3 worm cellular contexts compared by ENCODE assay signal in genomic region chrX:8083919-8084318, ce11.
TF ChIP-seq lines count a peak whose summit lies in the region.

Gene K07E3.4, minus strand, starts transcription at chrX:8084018.

TF ChIP-seq in whole organism, L1 larva, 84 proteins besides CTCF, POLR2A, EP300 and RAD21 (continued from another document):
- TF ChIP-seq efl-1 (optimal IDR thresholded peaks at IDR 0.05; lab: Kevin White, UChicago) (no peak), efl-1 (GFP tag; optimal IDR thresholded peaks at IDR 0.05 in 1 of 2; lab: Kevin White, UChicago) (peak in 1 of 2 experiments; percentile 58), xbp-1 (tag; optimal IDR thresholded peaks at IDR 0.05; lab: Kevin White, UChicago) (peak; percentile 31), snpc-4 (tag; optimal IDR thresholded peaks at IDR 0.05; lab: Kevin White, UChicago) (no peak), zip-4 (GFP tag; optimal IDR thresholded peaks at IDR 0.05; lab: Kevin White, UChicago) (peak; percentile 4)

TF ChIP-seq in whole organism, L4 larva, 104 proteins besides CTCF, POLR2A, EP300 and RAD21 (continued from another document):
- TF ChIP-seq lin-1 (GFP tag; IDR thresholded peaks at IDR 0.05; lab: Robert Waterston, UW), result peak; percentile 43; the same call in 1 of the 2 replicates
- TF ChIP-seq rbr-2 (tag; optimal IDR thresholded peaks at IDR 0.05; lab: Kevin White, UChicago), result peak; percentile 22
- TF ChIP-seq fkh-10 (GFP tag; optimal IDR thresholded peaks at IDR 0.05; lab: Kevin White, UChicago), result no peak
- no peak for TF ChIP-seq ceh-32 (tag; optimal IDR thresholded peaks at IDR 0.05; lab: Kevin White, UChicago; ENCODE audit: poor library complexity)
- 0 out of 2 replicates have a peak, but pooled peaks have one; percentile 31 for TF ChIP-seq tra-1 (GFP tag; IDR thresholded peaks at IDR 0.05; lab: Robert Waterston, UW)
- no peak for TF ChIP-seq daf-8 (GFP tag; IDR thresholded peaks at IDR 0.05; lab: Robert Waterston, UW)
- TF ChIP-seq mdl-1 (tag; optimal IDR thresholded peaks at IDR 0.05; lab: Kevin White, UChicago), result peak; percentile 67 to 91
- TF ChIP-seq hlh-11 (tag; optimal IDR thresholded peaks at IDR 0.05; lab: Kevin White, UChicago), result peak; percentile 86
- no peak for TF ChIP-seq ZK546.5 (tag; optimal IDR thresholded peaks at IDR 0.05; lab: Kevin White, UChicago)
- TF ChIP-seq lim-7 (GFP tag; IDR thresholded peaks at IDR 0.05; lab: Robert Waterston, UW), result no peak
- no peak; the same call in 1 of the 2 replicates for TF ChIP-seq zfp-3 (GFP tag; conservative IDR thresholded peaks at IDR 0.05; lab: Robert Waterston, UW)
- no peak for TF ChIP-seq cey-2 (tag; optimal IDR thresholded peaks at IDR 0.05; lab: Kevin White, UChicago; ENCODE audit: borderline replicate concordance, insufficient read depth)
- TF ChIP-seq dpl-1 (GFP tag; optimal IDR thresholded peaks at IDR 0.05; lab: Kevin White, UChicago), result peak; percentile 15
- peak; percentile 85 for TF ChIP-seq nhr-28 (tag; optimal IDR thresholded peaks at IDR 0.05; lab: Kevin White, UChicago)
- no peak for TF ChIP-seq madf-5 (GFP tag; IDR thresholded peaks at IDR 0.05; lab: Robert Waterston, UW)
- TF ChIP-seq pqm-1 (tag; optimal IDR thresholded peaks at IDR 0.05; lab: Kevin White, UChicago), result peak; percentile 42
- no peak for TF ChIP-seq nhr-42 (GFP tag; IDR thresholded peaks at IDR 0.05; lab: Robert Waterston, UW)
- no peak for TF ChIP-seq jun-1 (tag; optimal IDR thresholded peaks at IDR 0.05; lab: Kevin White, UChicago)
- no peak for TF ChIP-seq ceh-20 (GFP tag; IDR thresholded peaks at IDR 0.05; lab: Robert Waterston, UW)
- no peak for TF ChIP-seq arid-1 (GFP tag; conservative IDR thresholded peaks at IDR 0.05; lab: Robert Waterston, UW)
- TF ChIP-seq aha-1 (tag; lab: Kevin White, UChicago), result peak; percentile 38
- TF ChIP-seq egl-43 (GFP tag; IDR thresholded peaks at IDR 0.05; lab: Robert Waterston, UW), result no peak
- peak; percentile 66 for TF ChIP-seq nhr-25 (tag; optimal IDR thresholded peaks at IDR 0.05; lab: Kevin White, UChicago; ENCODE audit: borderline replicate concordance, insufficient read depth)

TF ChIP-seq in whole organism, young adult, 124 proteins besides CTCF, POLR2A, EP300 and RAD21 (continued from another document):
- TF ChIP-seq athp-1 (tag; optimal IDR thresholded peaks at IDR 0.05; lab: Kevin White, UChicago) (no peak), mcd-1 (GFP tag; IDR thresholded peaks at IDR 0.05; lab: Robert Waterston, UW) (no peak), snpc-1.3 (tag; optimal IDR thresholded peaks at IDR 0.05; lab: Kevin White, UChicago; ENCODE audit: insufficient read depth) (no peak), zfh-2 (GFP tag; conservative IDR thresholded peaks at IDR 0.05; lab: Robert Waterston, UW) (no peak), F10E7.11 (tag; optimal IDR thresholded peaks at IDR 0.05; lab: Kevin White, UChicago) (no peak), nhr-120 (GFP tag; IDR thresholded peaks at IDR 0.05; lab: Robert Waterston, UW) (no peak), Y67H2A.10 (GFP tag; conservative IDR thresholded peaks at IDR 0.05; lab: Robert Waterston, UW) (no peak), zim-3 (tag; optimal IDR thresholded peaks at IDR 0.05; lab: Kevin White, UChicago) (no peak), nhr-27 (tag; optimal IDR thresholded peaks at IDR 0.05; lab: Kevin White, UChicago) (no peak), dpl-1 (GFP tag; optimal IDR thresholded peaks at IDR 0.05; lab: Kevin White, UChicago) (no peak), egl-18 (GFP tag; IDR thresholded peaks at IDR 0.05; lab: Robert Waterston, UW) (no peak), madf-3 (GFP tag; IDR thresholded peaks at IDR 0.05; lab: Robert Waterston, UW) (no peak), attf-6 (GFP tag; IDR thresholded peaks at IDR 0.05; lab: Robert Waterston, UW) (no peak), gei-17 (GFP tag; optimal IDR thresholded peaks at IDR 0.05; lab: Kevin White, UChicago) (peak; percentile 44), pha-4 (tag; optimal IDR thresholded peaks at IDR 0.05; lab: Kevin White, UChicago) (no peak), egrh-3 (GFP tag; IDR thresholded peaks at IDR 0.05; lab: Robert Waterston, UW) (no peak), B0336.3 (GFP tag; IDR thresholded peaks at IDR 0.05; lab: Robert Waterston, UW) (no peak), aptf-2 (GFP tag; conservative IDR thresholded peaks at IDR 0.05; lab: Robert Waterston, UW) (no peak), nhr-179 (tag; optimal IDR thresholded peaks at IDR 0.05; lab: Kevin White, UChicago) (no peak), C17E4.6 (GFP tag; IDR thresholded peaks at IDR 0.05; lab: Robert Waterston, UW) (no peak), B0261.1 (tag; optimal IDR thresholded peaks at IDR 0.05; lab: Kevin White, UChicago) (no peak), lin-54 (GFP tag; optimal IDR thresholded peaks at IDR 0.05; lab: Kevin White, UChicago) (no peak), F23B12.7 (tag; optimal IDR thresholded peaks at IDR 0.05; lab: Kevin White, UChicago; ENCODE audit: insufficient read depth) (no peak), attf-5 (GFP tag; optimal IDR thresholded peaks at IDR 0.05; lab: Kevin White, UChicago) (peak; percentile 58), lir-1 (GFP tag; conservative IDR thresholded peaks at IDR 0.05; lab: Robert Waterston, UW) (peak; percentile 47; the same call in 1 of the 2 replicates), lag-1 (GFP tag; IDR thresholded peaks at IDR 0.05; lab: Robert Waterston, UW) (no peak), fkh-3 (tag; optimal IDR thresholded peaks at IDR 0.05; lab: Kevin White, UChicago) (no peak), ZK185.1 (tag; optimal IDR thresholded peaks at IDR 0.05; lab: Kevin White, UChicago; ENCODE audit: poor library complexity, severe bottlenecking) (peak; percentile 9), mxl-1 (tag; optimal IDR thresholded peaks at IDR 0.05; lab: Kevin White, UChicago) (no peak), F52B5.7 (tag; optimal IDR thresholded peaks at IDR 0.05; lab: Kevin White, UChicago) (no peak), F57C9.4 (tag; optimal IDR thresholded peaks at IDR 0.05; lab: Kevin White, UChicago) (no peak), rpc-1 (optimal IDR thresholded peaks at IDR 0.05; lab: Kevin White, UChicago) (no peak), rpc-1 (tag; optimal IDR thresholded peaks at IDR 0.05; lab: Kevin White, UChicago) (no peak), bed-2 (GFP tag; IDR thresholded peaks at IDR 0.05; lab: Robert Waterston, UW) (no peak), ets-4 (GFP tag; optimal IDR thresholded peaks at IDR 0.05; lab: Kevin White, UChicago) (peak; percentile 8), cebp-1 (GFP tag; IDR thresholded peaks at IDR 0.05; lab: Robert Waterston, UW) (peak; percentile 28; the same call in 1 of the 2 replicates), cebp-1 (tag; optimal IDR thresholded peaks at IDR 0.05; lab: Kevin White, UChicago) (peak; percentile 76), B0035.1 (tag; optimal IDR thresholded peaks at IDR 0.05; lab: Kevin White, UChicago) (no peak), K11D2.4 (GFP tag; IDR thresholded peaks at IDR 0.05; lab: Robert Waterston, UW) (no peak), ceh-27 (GFP tag; optimal IDR thresholded peaks at IDR 0.05; lab: Kevin White, UChicago) (peak; percentile 27), lin-35 (GFP tag; optimal IDR thresholded peaks at IDR 0.05; lab: Kevin White, UChicago) (no peak), repo-1 (tag; optimal IDR thresholded peaks at IDR 0.05; lab: Kevin White, UChicago) (peak; percentile 33), F33H1.4 (GFP tag; IDR thresholded peaks at IDR 0.05; lab: Robert Waterston, UW) (no peak), snpc-4 (GFP tag; optimal IDR thresholded peaks at IDR 0.05; lab: Kevin White, UChicago) (no peak), snpc-4 (tag; optimal IDR thresholded peaks at IDR 0.05; lab: Kevin White, UChicago) (no peak)
